Worm (Caenorhabditis elegans): ENCODE results near the gene ncx-1.

- TF ChIP-seq zip-2 (tag; optimal IDR thresholded peaks at IDR 0.05) (no peak), nhr-28 (tag; optimal IDR thresholded peaks at IDR 0.05) (peak; percentile 62), pqm-1 (tag; optimal IDR thresholded peaks at IDR 0.05) (peak; percentile 11), ztf-11 (tag; optimal IDR thresholded peaks at IDR 0.05) (no peak), lsy-2 (tag; optimal IDR thresholded peaks at IDR 0.05) (peak in 1 of 2 experiments; percentile 53), zfp-2 (tag; optimal IDR thresholded peaks at IDR 0.05) (no peak)
Measured at ce11 chrV:20164059-20164892, 43.8 kb upstream of the ncx-1 start, which contains the start of gene F19B2.5.
